Fruit fly (Drosophila melanogaster) whole organism, adult: ENCODE data around the gene Jhbp12.
A peak's percentile ranks its signal among the peaks of the same experiment; 100 is the strongest.

Experiments used
- CG11617 ChIP-seq: fragments of 200-800 bp; sonication (Bioruptor generic); optimal IDR thresholded peaks from 2 replicates; lab custom pipeline; 2017; ENCODE audit warnings: mild to moderate bottlenecking, missing biosample characterization, missing genetic modification reagents, missing genetic modification characterization
- CG12768 ChIP-seq: fragments of 200-800 bp; sonication (Bioruptor generic); optimal IDR thresholded peaks from 2 replicates; lab custom pipeline; 2017; ENCODE audit warnings: missing biosample characterization, missing genetic modification characterization, mild to moderate bottlenecking, moderate library complexity, missing genetic modification reagents
- CG14711 ChIP-seq: fragments of 200-800 bp; sonication (Bioruptor generic); optimal IDR thresholded peaks from 2 replicates; lab custom pipeline; 2018; ENCODE audit warnings: missing biosample characterization, mild to moderate bottlenecking, missing genetic modification characterization, moderate library complexity
- CG1620 ChIP-seq: fragments of 200-800 bp; sonication (Bioruptor generic); optimal IDR thresholded peaks from 2 replicates; lab custom pipeline; 2016; ENCODE audit warnings: missing biosample characterization, missing genetic modification characterization
- CG33017 ChIP-seq: fragments of 200-800 bp; sonication (Bioruptor generic); optimal IDR thresholded peaks from 2 replicates; lab custom pipeline; 2018; ENCODE audit warnings: missing biosample characterization, mild to moderate bottlenecking, missing genetic modification characterization, moderate library complexity
- CG5204 ChIP-seq: fragments of 200-800 bp; sonication (Bioruptor generic); optimal IDR thresholded peaks from 2 replicates; lab custom pipeline; 2016; ENCODE audit warnings: missing biosample characterization, missing genetic modification characterization
- CG7045 ChIP-seq: fragments of 200-800 bp; sonication (Bioruptor generic); optimal IDR thresholded peaks from 2 replicates; lab custom pipeline; 2017; ENCODE audit warnings: missing biosample characterization, mild to moderate bottlenecking, missing genetic modification characterization
- CG7101 ChIP-seq: fragments of 200-800 bp; sonication (Bioruptor generic); optimal IDR thresholded peaks from 2 replicates; lab custom pipeline; 2018; ENCODE audit warnings: missing biosample characterization, mild to moderate bottlenecking, missing genetic modification characterization, moderate library complexity
- Clk ChIP-seq: fragments of 200-800 bp; sonication (Bioruptor generic); optimal IDR thresholded peaks from 2 replicates; lab custom pipeline; 2017; ENCODE audit warnings: missing biosample characterization, missing genetic modification characterization
- Crg-1 ChIP-seq: fragments of 200-800 bp; sonication (Bioruptor generic); optimal IDR thresholded peaks from 2 replicates; lab custom pipeline; 2016; ENCODE audit warnings: missing biosample characterization, missing genetic modification characterization
- Hr96 ChIP-seq: fragments of 200-800 bp; sonication (Bioruptor generic); optimal IDR thresholded peaks from 2 replicates; lab custom pipeline; 2016; ENCODE audit warnings: missing biosample characterization, missing genetic modification characterization
- Mnt ChIP-seq: fragments of 200-800 bp; sonication (Bioruptor generic); optimal IDR thresholded peaks from 2 replicates; lab custom pipeline; 2016; ENCODE audit warnings: missing biosample characterization, mild to moderate bottlenecking, missing genetic modification characterization
- bab1 ChIP-seq: fragments of 200-800 bp; sonication (Bioruptor generic); optimal IDR thresholded peaks from 3 replicates; lab custom pipeline; 2019; ENCODE audit warnings: missing biosample characterization, mild to moderate bottlenecking, missing genetic modification characterization, moderate library complexity
- cic ChIP-seq: fragments of 200-800 bp; sonication (Bioruptor generic); optimal IDR thresholded peaks from 2 replicates; lab custom pipeline; 2017; ENCODE audit warnings: missing biosample characterization, mild to moderate bottlenecking, missing genetic modification characterization, moderate library complexity
- cnc ChIP-seq, 2 experiments: fragments of >200 bp; optimal IDR thresholded peaks; 2 replicates each; lab custom pipeline; 2017
- kay ChIP-seq: fragments of 200-800 bp; sonication (Bioruptor generic); peaks from one replicate; lab custom pipeline; 2016; ENCODE audit warnings: missing biosample characterization, missing genetic modification characterization, borderline replicate concordance
- ovo ChIP-seq: fragments of 200-800 bp; sonication (Bioruptor generic); optimal IDR thresholded peaks from 2 replicates; lab custom pipeline; 2016; ENCODE audit warnings: missing biosample characterization, missing genetic modification characterization
- pad ChIP-seq: fragments of 200-800 bp; sonication (Bioruptor generic); optimal IDR thresholded peaks from 3 replicates; lab custom pipeline; 2017; ENCODE audit warnings: missing biosample characterization, missing genetic modification characterization, mild to moderate bottlenecking, moderate library complexity, missing genetic modification reagents
- tj ChIP-seq: fragments of 200-800 bp; sonication (Bioruptor generic); optimal IDR thresholded peaks from 3 replicates; lab custom pipeline; 2017; ENCODE audit warnings: missing biosample characterization, mild to moderate bottlenecking, missing genetic modification characterization, moderate library complexity
- toe ChIP-seq: fragments of 200-800 bp; sonication (Bioruptor generic); optimal IDR thresholded peaks from 2 replicates; lab custom pipeline; 2016; ENCODE audit warnings: missing biosample characterization, missing genetic modification characterization

Jhbp12 gene

DNA sequence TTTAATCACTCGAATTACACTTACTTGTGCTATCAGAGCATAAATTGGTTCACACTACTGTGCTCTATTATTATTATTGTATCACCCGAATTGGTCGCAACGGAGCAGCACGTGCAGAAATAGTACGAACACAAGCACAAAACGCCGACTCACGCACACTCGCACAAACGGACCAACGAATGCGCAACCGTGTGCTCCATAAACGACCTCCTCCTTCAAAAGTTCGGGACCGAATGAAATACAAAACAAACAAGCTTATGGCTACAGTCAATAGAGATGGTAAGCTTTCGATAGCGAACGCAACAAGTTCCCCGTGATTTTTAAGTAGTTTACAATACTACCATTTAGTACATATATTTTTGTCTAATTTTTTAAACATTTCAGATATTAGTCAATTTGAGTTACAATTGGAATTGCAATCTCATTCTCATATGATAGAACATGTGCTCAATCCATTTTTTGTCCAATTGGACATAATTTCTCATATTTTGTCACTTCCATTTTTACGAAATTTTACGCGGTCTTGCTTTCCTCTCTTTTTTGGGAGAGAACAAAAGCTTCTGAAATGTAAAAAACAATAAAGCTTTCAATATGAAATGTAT lies 19.2 kb downstream of the Jhbp12 start, which contains the start of gene Cftr:
TSS of gene Cftr (minus strand) at position 239 of the 602 bp plus-strand sequence.
- TF ChIP-seq CG1620 (GFP tag; lab: Kevin White, UChicago), result peak; percentile 89
- peak; percentile 77 for TF ChIP-seq CG7101 (tag; lab: Kevin White, UChicago)
- TF ChIP-seq Crg-1 (GFP tag; lab: Kevin White, UChicago), result peak; percentile 86
- TF ChIP-seq CG33017 (tag; lab: Kevin White, UChicago), result peak; percentile 69
- TF ChIP-seq kay (GFP tag; lab: Kevin White, UChicago), result peak; percentile 94
- TF ChIP-seq CG11617 (GFP tag; lab: Kevin White, UChicago), result peak; percentile 57
- TF ChIP-seq tj (GFP tag; lab: Kevin White, UChicago), result peak; percentile 87
- peak; percentile 68 for TF ChIP-seq Hr96 (GFP tag; lab: Kevin White, UChicago)
- TF ChIP-seq CG7045, result peak; percentile 68
- peak; percentile 67 for TF ChIP-seq bab1 (GFP tag; lab: Kevin White, UChicago)
- TF ChIP-seq ovo (GFP tag; lab: Kevin White, UChicago), result peak; percentile 37
- peak; percentile 98 for TF ChIP-seq Mnt (GFP tag; lab: Kevin White, UChicago)
- TF ChIP-seq CG12768 (GFP tag; lab: Kevin White, UChicago), result peak; percentile 80
- TF ChIP-seq CG14711 (tag; lab: Kevin White, UChicago), result peak; percentile 66
- TF ChIP-seq cic (GFP tag; lab: Kevin White, UChicago), result peak; percentile 74
- peak; percentile 37 for TF ChIP-seq Clk
- TF ChIP-seq CG5204 (GFP tag; lab: Kevin White, UChicago), result peak; percentile 61
- peak; percentile 96 for TF ChIP-seq cnc (optimal IDR thresholded peaks at IDR 0.05; lab: Kevin White, UChicago)
- peak; percentile 79 for TF ChIP-seq toe (GFP tag; lab: Kevin White, UChicago)
- peak; percentile 92 for TF ChIP-seq pad (GFP tag; lab: Kevin White, UChicago)

DNA sequence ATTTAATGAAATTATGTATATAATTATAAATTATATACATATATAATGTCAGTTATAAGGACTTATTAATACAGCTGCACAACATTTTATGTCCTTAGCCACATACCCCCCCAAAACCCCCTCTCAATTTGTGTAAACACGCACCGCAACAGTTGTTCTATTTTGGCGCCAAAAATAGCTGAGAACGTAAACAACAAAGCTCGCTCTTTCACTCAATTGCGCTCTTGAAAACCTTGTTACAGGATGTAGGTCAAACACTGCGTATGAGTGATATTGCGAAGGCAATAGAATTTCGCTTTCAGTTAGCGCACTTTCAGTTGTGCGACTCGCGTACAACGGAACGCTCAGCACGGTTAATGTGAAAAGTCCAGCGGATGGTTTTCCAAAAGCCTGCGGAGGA lies 19.8 kb downstream of the Jhbp12 start, which contains the start of gene Esyt2:
TSS of gene Esyt2 (plus strand) at position 332 of the 400 bp plus-strand sequence.
- TF ChIP-seq Mnt (GFP tag; lab: Kevin White, UChicago) (no peak), toe (GFP tag; lab: Kevin White, UChicago) (no peak), Clk (no peak), bab1 (GFP tag; lab: Kevin White, UChicago) (no peak), CG7045 (no peak), ovo (GFP tag; lab: Kevin White, UChicago) (no peak), kay (GFP tag; lab: Kevin White, UChicago) (no peak), cnc (optimal IDR thresholded peaks at IDR 0.05; lab: Kevin White, UChicago) (no peak), CG33017 (tag; lab: Kevin White, UChicago) (no peak), pad (GFP tag; lab: Kevin White, UChicago) (no peak), tj (GFP tag; lab: Kevin White, UChicago) (no peak)

dm6 chr3R:24548216-24548615 lies 23.6 kb downstream of the Jhbp12 start:
- TF ChIP-seq ovo (GFP tag; lab: Kevin White, UChicago) (no peak), pad (GFP tag; lab: Kevin White, UChicago) (no peak), CG7045 (no peak), kay (GFP tag; lab: Kevin White, UChicago) (no peak), Crg-1 (GFP tag; lab: Kevin White, UChicago) (no peak), CG5204 (GFP tag; lab: Kevin White, UChicago) (no peak), bab1 (GFP tag; lab: Kevin White, UChicago) (no peak), CG1620 (GFP tag; lab: Kevin White, UChicago) (no peak), Hr96 (GFP tag; lab: Kevin White, UChicago) (no peak), CG11617 (GFP tag; lab: Kevin White, UChicago) (no peak)

DNA sequence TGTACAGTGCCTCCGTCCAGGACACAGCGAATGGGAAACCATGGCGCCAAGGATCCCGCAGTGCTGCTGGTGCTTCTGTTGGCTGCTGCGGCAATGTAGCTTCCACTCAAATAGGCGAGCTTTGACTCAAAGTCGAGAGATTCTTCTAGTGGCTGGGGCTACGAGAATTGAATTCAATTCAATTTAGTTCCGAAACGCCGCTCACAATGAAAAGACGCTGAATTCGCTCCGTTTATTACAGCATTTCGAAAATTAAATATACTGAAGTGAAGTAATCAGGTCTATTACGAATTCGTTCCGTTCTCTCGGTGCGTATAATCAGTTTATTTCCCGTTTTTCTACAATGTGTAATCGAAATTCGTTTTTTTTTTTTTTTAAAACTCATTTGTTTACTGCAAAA lies 24.2 kb downstream of the Jhbp12 start:
- TF ChIP-seq toe (GFP tag; lab: Kevin White, UChicago) (no peak), CG33017 (tag; lab: Kevin White, UChicago) (no peak), cic (GFP tag; lab: Kevin White, UChicago) (peak; percentile 31)

- no peak for TF ChIP-seq pad (GFP tag; lab: Kevin White, UChicago)
- TF ChIP-seq CG7101 (tag; lab: Kevin White, UChicago), result no peak
Observed at dm6 chr3R:24549834-24550233, 25.2 kb downstream of the Jhbp12 start.

dm6 chr3R:24550802-24551391 lies 26.3 kb downstream of the Jhbp12 start:
- no peak for TF ChIP-seq ovo (GFP tag; lab: Kevin White, UChicago)
- no peak for TF ChIP-seq CG5204 (GFP tag; lab: Kevin White, UChicago)
- no peak for TF ChIP-seq CG1620 (GFP tag; lab: Kevin White, UChicago)
- TF ChIP-seq pad (GFP tag; lab: Kevin White, UChicago), result no peak
- TF ChIP-seq CG14711 (tag; lab: Kevin White, UChicago), result no peak
- no peak for TF ChIP-seq CG11617 (GFP tag; lab: Kevin White, UChicago)
- no peak for TF ChIP-seq cic (GFP tag; lab: Kevin White, UChicago)
- TF ChIP-seq kay (GFP tag; lab: Kevin White, UChicago), result no peak
- TF ChIP-seq bab1 (GFP tag; lab: Kevin White, UChicago), result no peak
- no peak for TF ChIP-seq tj (GFP tag; lab: Kevin White, UChicago)
- no peak for TF ChIP-seq Mnt (GFP tag; lab: Kevin White, UChicago)
- TF ChIP-seq Crg-1 (GFP tag; lab: Kevin White, UChicago), result no peak
- no peak for TF ChIP-seq CG12768 (GFP tag; lab: Kevin White, UChicago)
- TF ChIP-seq CG7045, result no peak
- no peak for TF ChIP-seq Clk
- no peak for TF ChIP-seq CG7101 (tag; lab: Kevin White, UChicago)
- no peak for TF ChIP-seq cnc (optimal IDR thresholded peaks at IDR 0.05; lab: Kevin White, UChicago)
- no peak for TF ChIP-seq Hr96 (GFP tag; lab: Kevin White, UChicago)
